Fruit fly (Drosophila melanogaster) Kc167 (cell line): ENCODE measurements around the gene Strump.

ENCODE experiments used
- Myc ChIP-seq: fragments of >200 bp; optimal IDR thresholded peaks from 2 replicates; lab custom pipeline; 2017; ENCODE audit warnings: missing external identifiers
- Sin3A ChIP-seq: fragments of >200 bp; optimal IDR thresholded peaks from 2 replicates; lab custom pipeline; 2018; ENCODE audit warnings: missing external identifiers
- h ChIP-seq: fragments of >200 bp; optimal IDR thresholded peaks from 3 replicates; lab custom pipeline; 2018; ENCODE audit warnings: missing external identifiers
- insv ChIP-seq: fragments of >200 bp; optimal IDR thresholded peaks from 3 replicates; lab custom pipeline; 2018; ENCODE audit warnings: missing external identifiers
- psq ChIP-seq: fragments of >200 bp; optimal IDR thresholded peaks from 2 replicates; lab custom pipeline; 2017; ENCODE audit warnings: missing external identifiers
- ttk ChIP-seq: sonication (Bioruptor generic); optimal IDR thresholded peaks from 2 replicates; lab custom pipeline; 2017; ENCODE audit warnings: missing external identifiers

- TF ChIP-seq insv (lab: Kevin White, UChicago) (no peak), h (lab: Kevin White, UChicago) (no peak), Myc (no peak), psq (lab: Kevin White, UChicago) (no peak), Sin3A (lab: Kevin White, UChicago) (no peak), ttk (lab: Kevin White, UChicago) (no peak)
Observed at dm6 chr3L:16165356-16166168, 43.8 kb downstream of the Strump start.
